Fruit fly (Drosophila melanogaster): ENCODE measurements around the gene Oatp30B.

- no peak for TF ChIP-seq CG8478 (optimal IDR thresholded peaks at IDR 0.05)
- TF ChIP-seq psq (optimal IDR thresholded peaks at IDR 0.05) = no peak
Observed at dm6 chr2L:9495870-9496269, 25.1 kb upstream of the Oatp30B start.

Data from whole organism.